Worm (Caenorhabditis elegans) whole organism, young adult: Measurements from ENCODE around the gene col-158.

Source experiments
- Y79H2A.3 ChIP-seq: fragments of 200-800 bp; sonication (Bioruptor generic); conservative IDR thresholded peaks from 2 replicates; pipeline ENCODE4 v1.3.6; 2022; ENCODE audit warnings: missing genetic modification reagents, missing genetic modification characterization, missing compliant biosample characterization
- ama-1 ChIP-seq, 3 experiments: fragments of 150-350 bp in 1 of 3; sonication (generic microtip) in 2 of 3; optimal IDR thresholded peaks; 2 replicates each; lab custom pipeline; 2014 to 2018; ENCODE audit warnings: missing biosample characterization in 2 of 3, missing genetic modification characterization in 2 of 3, missing genetic modification reagents in 2 of 3

DNA sequence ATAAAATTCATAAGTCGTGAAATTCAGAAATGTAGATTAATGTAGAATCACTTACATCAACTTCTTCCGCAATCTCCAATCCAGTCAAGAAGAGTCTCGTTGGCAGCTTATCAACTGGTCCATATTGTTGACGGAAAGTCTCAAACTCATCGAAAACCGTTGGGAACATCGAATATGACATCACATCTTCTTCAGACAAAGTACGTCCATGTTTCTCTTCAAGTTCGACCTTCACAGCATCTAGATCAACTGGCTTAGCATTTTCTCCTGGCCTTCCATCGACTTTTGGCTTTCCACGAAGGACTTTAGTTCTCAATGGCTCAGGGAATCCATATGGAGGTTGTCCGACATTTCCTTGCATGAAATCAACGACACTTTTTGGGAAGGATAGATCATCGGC lies 10.6 kb upstream of the col-158 start:
- TF ChIP-seq Y79H2A.3 (GFP tag; lab: Robert Waterston, UW) (no peak), ama-1 (optimal IDR thresholded peaks at IDR 0.05; lab: Kevin White, UChicago) (no peak), ama-1 (GFP tag; optimal IDR thresholded peaks at IDR 0.05; lab: Kevin White, UChicago) (no peak)
